Fruit fly (Drosophila melanogaster) whole organism, prepupa: ENCODE data around the gene CAH7.

Experiments
- CG10631 ChIP-seq: fragments of 200-800 bp; sonication (Bioruptor generic); optimal IDR thresholded peaks from 2 replicates; lab custom pipeline; 2016; ENCODE audit warnings: missing biosample characterization, missing genetic modification characterization
- CG10669 ChIP-seq: fragments of 200-800 bp; sonication (Bioruptor generic); optimal IDR thresholded peaks from 3 replicates; lab custom pipeline; 2018; ENCODE audit warnings: missing biosample characterization, mild to moderate bottlenecking, missing genetic modification characterization, moderate library complexity
- CG11294 ChIP-seq: fragments of 200-800 bp; sonication (Bioruptor generic); IDR thresholded peaks from 2 replicates; pipeline ENCODE4 v1.3.6; 2022; ENCODE audit warnings: missing biosample characterization, missing genetic modification characterization
- CG11902 ChIP-seq: fragments of 200-800 bp; sonication (Bioruptor generic); optimal IDR thresholded peaks from 3 replicates; lab custom pipeline; 2016; ENCODE audit warnings: missing biosample characterization, missing genetic modification characterization
- CG1621 ChIP-seq: fragments of 200-800 bp; sonication (Bioruptor generic); optimal IDR thresholded peaks from 3 replicates; lab custom pipeline; 2018; ENCODE audit warnings: missing biosample characterization, mild to moderate bottlenecking, missing genetic modification characterization
- CG3032 ChIP-seq: fragments of 200-800 bp; optimal IDR thresholded peaks from 2 replicates; lab custom pipeline; 2019; ENCODE audit warnings: missing biosample characterization, mild to moderate bottlenecking, missing genetic modification characterization, moderate library complexity
- CG31627 ChIP-seq: fragments of 200-800 bp; sonication (Bioruptor generic); optimal IDR thresholded peaks from 3 replicates; lab custom pipeline; 2016; ENCODE audit warnings: missing biosample characterization, missing genetic modification characterization
- CG32006 ChIP-seq: fragments of 200-800 bp; sonication (Bioruptor generic); optimal IDR thresholded peaks from 3 replicates; lab custom pipeline; 2017; ENCODE audit warnings: missing biosample characterization, mild to moderate bottlenecking, missing genetic modification characterization
- CG3919 ChIP-seq: fragments of 200-800 bp; sonication (Bioruptor generic); optimal IDR thresholded peaks from 3 replicates; lab custom pipeline; 2016; ENCODE audit warnings: missing biosample characterization, missing genetic modification characterization
- CG4318 ChIP-seq: fragments of 200-800 bp; sonication (Bioruptor generic); optimal IDR thresholded peaks from 3 replicates; lab custom pipeline; 2017; ENCODE audit warnings: missing biosample characterization, mild to moderate bottlenecking, missing genetic modification characterization
- CG6276 ChIP-seq: fragments of 200-800 bp; sonication (Bioruptor generic); optimal IDR thresholded peaks from 2 replicates; lab custom pipeline; 2017; ENCODE audit warnings: missing biosample characterization, mild to moderate bottlenecking, missing genetic modification characterization
- CG6792 ChIP-seq: fragments of 200-800 bp; sonication (Bioruptor generic); optimal IDR thresholded peaks from 3 replicates; lab custom pipeline; 2016; ENCODE audit warnings: missing biosample characterization, missing genetic modification characterization
- CG6854 ChIP-seq: fragments of 200-800 bp; sonication (Bioruptor generic); optimal IDR thresholded peaks from 2 replicates; lab custom pipeline; 2017; ENCODE audit warnings: missing biosample characterization, mild to moderate bottlenecking, missing genetic modification characterization
- CG7368 ChIP-seq: fragments of 200-800 bp; sonication (Bioruptor generic); optimal IDR thresholded peaks from 3 replicates; lab custom pipeline; 2016; ENCODE audit warnings: missing biosample characterization, missing genetic modification characterization
- CG8119 ChIP-seq: fragments of 200-800 bp; sonication (Bioruptor generic); IDR thresholded peaks from 3 replicates; pipeline ENCODE4 v1.3.6; 2022; ENCODE audit warnings: missing biosample characterization, missing genetic modification characterization
- CG8319 ChIP-seq: fragments of 200-800 bp; sonication (Bioruptor generic); optimal IDR thresholded peaks from 3 replicates; lab custom pipeline; 2016; ENCODE audit warnings: missing biosample characterization, missing genetic modification characterization
- CG9139 ChIP-seq: fragments of 200-800 bp; sonication (Bioruptor generic); optimal IDR thresholded peaks from 3 replicates; lab custom pipeline; 2017; ENCODE audit warnings: missing biosample characterization, mild to moderate bottlenecking, missing genetic modification characterization
- Eip75B ChIP-seq: fragments of 200-800 bp; sonication (Bioruptor generic); optimal IDR thresholded peaks from 3 replicates; lab custom pipeline; 2016; ENCODE audit warnings: missing biosample characterization, missing genetic modification characterization
- Eip78C ChIP-seq: fragments of 200-800 bp; sonication (Bioruptor generic); peaks from one replicate; lab custom pipeline; 2016; ENCODE audit warnings: missing biosample characterization, missing genetic modification characterization
- Ets96B ChIP-seq: fragments of 200-800 bp; optimal IDR thresholded peaks from 2 replicates; lab custom pipeline; 2019; ENCODE audit warnings: missing biosample characterization, mild to moderate bottlenecking, missing genetic modification characterization, moderate library complexity
- Gug ChIP-seq: fragments of 200-800 bp; sonication (Bioruptor generic); IDR thresholded peaks from 2 replicates; pipeline ENCODE4 v1.3.6; 2022; ENCODE audit warnings: missing biosample characterization, missing genetic modification characterization
- Lpt ChIP-seq: fragments of 200-800 bp; sonication (Bioruptor generic); optimal IDR thresholded peaks from 3 replicates; lab custom pipeline; 2016; ENCODE audit warnings: missing biosample characterization, missing genetic modification characterization
- Smox ChIP-seq: fragments of 200-800 bp; sonication (Bioruptor generic); optimal IDR thresholded peaks from 3 replicates; lab custom pipeline; 2016; ENCODE audit warnings: missing biosample characterization, missing genetic modification characterization
- Sox102F ChIP-seq: fragments of 200-800 bp; sonication (Bioruptor generic); optimal IDR thresholded peaks from 2 replicates; lab custom pipeline; 2016; ENCODE audit warnings: missing biosample characterization, mild to moderate bottlenecking, missing genetic modification characterization
- Sox15 ChIP-seq: fragments of 200-800 bp; sonication (Bioruptor generic); optimal IDR thresholded peaks from 3 replicates; lab custom pipeline; 2016; ENCODE audit warnings: missing biosample characterization, missing genetic modification characterization
- cyc ChIP-seq: fragments of 200-800 bp; sonication (Bioruptor generic); optimal IDR thresholded peaks from 3 replicates; lab custom pipeline; 2016; ENCODE audit warnings: missing biosample characterization, missing genetic modification characterization
- dac ChIP-seq: fragments of 200-800 bp; sonication (Bioruptor generic); optimal IDR thresholded peaks from 2 replicates; lab custom pipeline; 2017; ENCODE audit warnings: missing biosample characterization, mild to moderate bottlenecking, missing genetic modification characterization
- dsx ChIP-seq: fragments of 200-800 bp; optimal IDR thresholded peaks from 3 replicates; lab custom pipeline; 2019; ENCODE audit warnings: missing biosample characterization, mild to moderate bottlenecking, missing genetic modification characterization, moderate library complexity; ENCODE audit not compliant: poor library complexity, severe bottlenecking
- esn ChIP-seq: fragments of 200-800 bp; sonication (Bioruptor generic); optimal IDR thresholded peaks from 2 replicates; lab custom pipeline; 2016; ENCODE audit warnings: missing biosample characterization, mild to moderate bottlenecking, missing genetic modification characterization, moderate library complexity
- fd85E ChIP-seq: fragments of 200-800 bp; sonication (Bioruptor generic); optimal IDR thresholded peaks from 3 replicates; lab custom pipeline; 2016; ENCODE audit warnings: missing biosample characterization, missing genetic modification characterization
- fkh ChIP-seq: fragments of 200-800 bp; sonication (Bioruptor generic); optimal IDR thresholded peaks from 3 replicates; lab custom pipeline; 2017; ENCODE audit warnings: missing biosample characterization, mild to moderate bottlenecking, missing genetic modification characterization, moderate library complexity
- net ChIP-seq: fragments of 200-800 bp; sonication (Bioruptor generic); optimal IDR thresholded peaks from 3 replicates; lab custom pipeline; 2016; ENCODE audit warnings: missing biosample characterization, missing genetic modification characterization
- pdm3 ChIP-seq: fragments of 200-800 bp; sonication (Bioruptor generic); optimal IDR thresholded peaks from 3 replicates; lab custom pipeline; 2016; ENCODE audit warnings: missing biosample characterization, missing genetic modification characterization
- svp ChIP-seq: fragments of 200-800 bp; sonication (Bioruptor generic); peaks from one replicate; lab custom pipeline; 2016; ENCODE audit warnings: missing biosample characterization, missing genetic modification characterization
- topi ChIP-seq: fragments of 200-800 bp; sonication (Bioruptor generic); optimal IDR thresholded peaks from 3 replicates; lab custom pipeline; 2016; ENCODE audit warnings: missing biosample characterization, missing genetic modification characterization
- vri ChIP-seq: fragments of 200-800 bp; sonication (Bioruptor generic); optimal IDR thresholded peaks from 3 replicates; lab custom pipeline; 2016; ENCODE audit warnings: missing biosample characterization, mild to moderate bottlenecking, missing genetic modification characterization

CAH7 gene

DNA sequence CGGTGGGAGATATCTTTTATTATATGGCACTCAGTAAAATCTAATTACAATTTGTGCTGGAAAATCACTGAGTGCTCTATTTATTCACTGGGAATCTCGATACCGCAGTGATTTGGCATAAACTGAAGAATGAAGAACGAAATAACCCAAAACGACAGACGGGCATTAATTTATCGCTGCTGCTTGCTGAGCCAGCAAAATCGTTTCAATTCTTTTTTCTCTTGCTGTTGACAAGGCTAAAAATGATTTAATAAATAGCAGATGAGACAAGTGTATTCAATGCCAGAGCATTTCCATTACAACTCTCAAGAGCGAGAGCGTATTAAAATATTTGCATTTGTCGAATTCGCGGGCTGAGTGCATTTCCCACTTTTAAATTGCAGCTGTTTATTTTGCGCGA, 3.8 kb downstream of the CAH7 start:
- TF ChIP-seq CG6276 (no peak), Sox102F (GFP tag; lab: Kevin White, UChicago) (no peak), CG6854 (GFP tag; lab: Kevin White, UChicago) (no peak), cyc (GFP tag; lab: Kevin White, UChicago) (no peak), Eip78C (GFP tag; lab: Kevin White, UChicago) (no peak), fd85E (GFP tag; lab: Kevin White, UChicago) (no peak), CG7368 (GFP tag; lab: Kevin White, UChicago) (no peak), CG3919 (GFP tag; lab: Kevin White, UChicago) (no peak), CG1621 (tag; lab: Kevin White, UChicago) (no peak), CG10669 (no peak), Ets96B (tag; lab: Kevin White, UChicago) (no peak), topi (no peak), CG3032 (tag; lab: Kevin White, UChicago) (no peak), Eip75B (GFP tag; lab: Kevin White, UChicago) (no peak), CG10631 (GFP tag; lab: Kevin White, UChicago) (no peak), CG9139 (no peak), dsx (no peak), CG32006 (no peak), esn (GFP tag; lab: Kevin White, UChicago) (no peak), CG8119 (GFP tag; lab: Robert Waterston, UW) (no peak)

dm6 chr3R:10119592-10119991, 7.6 kb downstream of the CAH7 start:
- TF ChIP-seq vri (GFP tag; lab: Kevin White, UChicago) (peak; percentile 30), Lpt (GFP tag; lab: Kevin White, UChicago) (no peak), Eip78C (GFP tag; lab: Kevin White, UChicago) (peak; percentile 45), net (GFP tag; lab: Kevin White, UChicago) (no peak)

DNA sequence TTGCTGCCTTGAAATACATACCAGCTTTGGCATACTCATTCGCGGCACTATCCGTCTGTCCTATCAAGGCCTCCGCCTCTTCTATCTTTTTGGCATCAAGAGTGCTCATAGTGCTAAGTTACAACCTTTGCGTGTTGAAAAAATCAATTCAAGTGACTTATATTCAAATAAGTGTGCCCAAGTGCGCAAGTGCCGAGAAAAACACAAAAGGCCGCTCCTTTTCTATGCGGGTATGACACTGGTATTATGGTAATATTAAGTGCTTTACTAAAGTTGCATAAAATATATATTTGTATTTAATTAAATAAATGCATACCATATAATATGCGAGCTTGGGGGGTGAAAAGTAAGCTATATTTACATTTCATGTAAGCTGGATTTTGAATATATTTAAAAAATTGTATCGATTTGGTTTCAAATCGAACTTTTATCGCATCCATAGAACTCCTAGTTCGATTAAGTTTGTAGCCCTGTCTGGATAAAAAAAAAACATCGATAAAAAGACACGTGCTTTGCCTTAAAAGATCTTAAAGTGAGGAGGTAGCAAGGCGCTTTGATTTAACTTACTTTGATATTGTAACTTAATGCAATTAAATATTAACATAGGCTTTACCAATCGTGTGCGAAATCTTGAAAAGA, 9.3 kb downstream of the CAH7 start, which contains the start of the genes gammaSnap2 and ATPsynepsilonL:
TSS of gene gammaSnap2 (minus strand) at position 135 of the 639 bp plus-strand sequence.
TSS of gene ATPsynepsilonL (plus strand) at position 508 of the 639 bp plus-strand sequence.
- TF ChIP-seq CG31627 (GFP tag; lab: Kevin White, UChicago) (no peak), CG4318 (GFP tag; lab: Kevin White, UChicago) (no peak), Smox (GFP tag; lab: Kevin White, UChicago) (no peak), pdm3 (no peak), svp (GFP tag; lab: Kevin White, UChicago) (no peak), CG11902 (GFP tag; lab: Kevin White, UChicago) (no peak), Gug (no peak), CG10669 (no peak), CG11294 (GFP tag; lab: Robert Waterston, UW) (no peak), CG6854 (GFP tag; lab: Kevin White, UChicago) (no peak), CG8319 (GFP tag; lab: Kevin White, UChicago) (no peak), dac (GFP tag; lab: Kevin White, UChicago) (no peak), Ets96B (tag; lab: Kevin White, UChicago) (no peak), Sox15 (no peak), net (GFP tag; lab: Kevin White, UChicago) (no peak), CG1621 (tag; lab: Kevin White, UChicago) (no peak), Sox102F (GFP tag; lab: Kevin White, UChicago) (no peak)

- TF ChIP-seq topi (no peak), fkh (GFP tag; lab: Kevin White, UChicago) (no peak), CG6792 (GFP tag; lab: Kevin White, UChicago) (no peak), Smox (GFP tag; lab: Kevin White, UChicago) (no peak)
These were observed 12.7 kb downstream of the CAH7 start for dm6 chr3R:10124764-10125163.
